Fruit fly (Drosophila melanogaster) whole organism, embryonic: ENCODE results near the gene mRpS2.

Source experiments
- Aef1 ChIP-seq: fragments of 200-800 bp; sonication (Bioruptor generic); IDR thresholded peaks from 3 replicates; pipeline ENCODE4 v1.3.6; 2022; ENCODE audit warnings: missing biosample characterization, missing genetic modification characterization
- Antp ChIP-seq: fragments of 200-800 bp; sonication (Bioruptor generic); optimal IDR thresholded peaks from 3 replicates; lab custom pipeline; 2016; ENCODE audit warnings: missing biosample characterization, missing genetic modification characterization
- BEAF-32 ChIP-seq: fragments of 200-800 bp; sonication (Bioruptor generic); optimal IDR thresholded peaks from 3 replicates; lab custom pipeline; 2017; ENCODE audit warnings: missing biosample characterization, missing genetic modification characterization, mild to moderate bottlenecking, moderate library complexity, missing genetic modification reagents
- CG1024 ChIP-seq: fragments of 200-800 bp; sonication (Bioruptor generic); IDR thresholded peaks from 2 replicates; pipeline ENCODE4 v1.3.6; 2022; ENCODE audit warnings: missing biosample characterization, missing genetic modification characterization
- CG10267 ChIP-seq: fragments of 200-800 bp; sonication (Bioruptor generic); optimal IDR thresholded peaks from 2 replicates; lab custom pipeline; 2018; ENCODE audit warnings: missing biosample characterization, mild to moderate bottlenecking, missing genetic modification characterization, moderate library complexity
- CG10431 ChIP-seq: fragments of 200-800 bp; sonication (Bioruptor generic); optimal IDR thresholded peaks from 3 replicates; lab custom pipeline; 2018; ENCODE audit warnings: missing biosample characterization, mild to moderate bottlenecking, missing genetic modification characterization
- CG11560 ChIP-seq: fragments of 200-800 bp; sonication (Bioruptor generic); IDR thresholded peaks from 3 replicates; pipeline ENCODE4 v1.3.6; 2022; ENCODE audit warnings: missing biosample characterization, missing genetic modification characterization
- CG13123 ChIP-seq: fragments of 200-800 bp; sonication (Bioruptor generic); optimal IDR thresholded peaks from 2 replicates; lab custom pipeline; 2016; ENCODE audit warnings: missing biosample characterization, missing genetic modification characterization
- CG15269 ChIP-seq: fragments of 200-800 bp; sonication (Bioruptor generic); optimal IDR thresholded peaks from 2 replicates; lab custom pipeline; 2018; ENCODE audit warnings: missing biosample characterization, mild to moderate bottlenecking, missing genetic modification characterization, moderate library complexity
- CG1529 ChIP-seq: fragments of 200-800 bp; sonication (Bioruptor generic); optimal IDR thresholded peaks from 3 replicates; lab custom pipeline; 2018; ENCODE audit warnings: missing biosample characterization, missing genetic modification characterization
- CG15479 ChIP-seq: fragments of 200-800 bp; sonication (Bioruptor generic); optimal IDR thresholded peaks from 3 replicates; lab custom pipeline; 2019; ENCODE audit warnings: missing biosample characterization, mild to moderate bottlenecking, missing genetic modification characterization, moderate library complexity
- CG17361 ChIP-seq: fragments of 200-800 bp; sonication (Bioruptor generic); IDR thresholded peaks from 3 replicates; pipeline ENCODE4 v1.3.6; 2022; ENCODE audit warnings: missing biosample characterization, missing genetic modification characterization
- CG17802 ChIP-seq: fragments of 200-800 bp; sonication (Bioruptor generic); optimal IDR thresholded peaks from 2 replicates; lab custom pipeline; 2018; ENCODE audit warnings: missing biosample characterization, mild to moderate bottlenecking, missing genetic modification characterization, moderate library complexity
- CG2875 ChIP-seq: fragments of 200-800 bp; sonication (Bioruptor generic); optimal IDR thresholded peaks from 2 replicates; lab custom pipeline; 2017; ENCODE audit warnings: missing biosample characterization, mild to moderate bottlenecking, missing genetic modification characterization, missing genetic modification reagents
- CG30431 ChIP-seq: fragments of 200-800 bp; sonication (Bioruptor generic); optimal IDR thresholded peaks from 2 replicates; lab custom pipeline; 2017; ENCODE audit warnings: missing biosample characterization, missing genetic modification characterization
- CG31365 ChIP-seq: fragments of 200-800 bp; sonication (Bioruptor generic); optimal IDR thresholded peaks from 2 replicates; lab custom pipeline; 2018; ENCODE audit warnings: missing biosample characterization, mild to moderate bottlenecking, missing genetic modification characterization
- CG3838 ChIP-seq: fragments of 200-800 bp; sonication (Bioruptor generic); optimal IDR thresholded peaks from 3 replicates; lab custom pipeline; 2016; ENCODE audit warnings: missing biosample characterization, missing genetic modification characterization
- CG4854 ChIP-seq: fragments of 200-800 bp; sonication (Bioruptor generic); optimal IDR thresholded peaks from 2 replicates; lab custom pipeline; 2016; ENCODE audit warnings: missing biosample characterization, missing genetic modification characterization, inconsistent platforms
- CG6654 ChIP-seq: fragments of 200-800 bp; sonication (Bioruptor generic); optimal IDR thresholded peaks from 2 replicates; lab custom pipeline; 2017; ENCODE audit warnings: missing biosample characterization, mild to moderate bottlenecking, missing genetic modification characterization
- CG6689 ChIP-seq: fragments of 200-800 bp; sonication (Bioruptor generic); IDR thresholded peaks from 2 replicates; pipeline ENCODE4 v1.3.6; 2022; ENCODE audit warnings: missing biosample characterization, missing genetic modification characterization
- CG6791 ChIP-seq: fragments of 200-800 bp; sonication (Bioruptor generic); IDR thresholded peaks from 3 replicates; pipeline ENCODE4 v1.3.6; 2022; ENCODE audit warnings: missing biosample characterization, missing genetic modification characterization; ENCODE audit not compliant: partially characterized antibody
- CG7745 ChIP-seq: fragments of 200-800 bp; sonication (Bioruptor generic); optimal IDR thresholded peaks from 2 replicates; lab custom pipeline; 2018; ENCODE audit warnings: missing biosample characterization, mild to moderate bottlenecking, missing genetic modification characterization, moderate library complexity
- CG7786 ChIP-seq: fragments of 200-800 bp; sonication (Bioruptor generic); optimal IDR thresholded peaks from 2 replicates; lab custom pipeline; 2016; ENCODE audit warnings: missing biosample characterization, missing genetic modification characterization
- CG9727 ChIP-seq: fragments of 200-800 bp; sonication (Bioruptor generic); optimal IDR thresholded peaks from 3 replicates; lab custom pipeline; 2017; ENCODE audit warnings: missing biosample characterization, mild to moderate bottlenecking, missing genetic modification characterization
- CG9797 ChIP-seq: fragments of 200-800 bp; sonication (Bioruptor generic); optimal IDR thresholded peaks from 3 replicates; lab custom pipeline; 2018; ENCODE audit warnings: missing biosample characterization, mild to moderate bottlenecking, missing genetic modification characterization
- CHES-1-like ChIP-seq: fragments of 200-800 bp; sonication (Bioruptor generic); optimal IDR thresholded peaks from 2 replicates; lab custom pipeline; 2016; ENCODE audit warnings: missing biosample characterization, missing genetic modification characterization
- Camta ChIP-seq: fragments of 200-800 bp; sonication (Bioruptor generic); optimal IDR thresholded peaks from 2 replicates; lab custom pipeline; 2016; ENCODE audit warnings: missing biosample characterization, missing genetic modification characterization
- Dek ChIP-seq: fragments of 200-800 bp; sonication (Bioruptor generic); optimal IDR thresholded peaks from 3 replicates; lab custom pipeline; 2019; ENCODE audit warnings: missing biosample characterization, mild to moderate bottlenecking, missing genetic modification characterization, moderate library complexity
- Elba2 ChIP-seq: fragments of 200-800 bp; sonication (Bioruptor generic); optimal IDR thresholded peaks from 3 replicates; lab custom pipeline; 2016; ENCODE audit warnings: missing biosample characterization, missing genetic modification characterization
- HLH3B ChIP-seq: fragments of 200-800 bp; sonication (Bioruptor generic); IDR thresholded peaks from 2 replicates; pipeline ENCODE4 v1.3.6; 2022; ENCODE audit warnings: missing biosample characterization, missing genetic modification characterization
- Hr51 ChIP-seq, 2 experiments: fragments of 200-800 bp; sonication (Bioruptor generic); optimal IDR thresholded peaks; 2 replicates in 1 of 2; 3 replicates in 1 of 2; lab custom pipeline; 2016 to 2018; ENCODE audit warnings: missing biosample characterization in 2 of 2, missing genetic modification characterization in 2 of 2, mild to moderate bottlenecking in 1 of 2, moderate library complexity in 1 of 2
- Hr78 ChIP-seq, 2 experiments: fragments of 200-800 bp in 1 of 2; fragments of >200 bp in 1 of 2; sonication (Bioruptor generic) in 1 of 2; optimal IDR thresholded peaks; 2 replicates each; lab custom pipeline; 2017 to 2019; ENCODE audit warnings: missing biosample characterization in 2 of 2, missing genetic modification characterization in 2 of 2, mild to moderate bottlenecking in 1 of 2, moderate library complexity in 1 of 2
- Lhr ChIP-seq: fragments of 200-800 bp; sonication (Bioruptor generic); optimal IDR thresholded peaks from 3 replicates; lab custom pipeline; 2017; ENCODE audit warnings: mild to moderate bottlenecking, missing biosample characterization, missing genetic modification reagents, missing genetic modification characterization
- Mad ChIP-seq: fragments of 200-800 bp; sonication (Bioruptor generic); optimal IDR thresholded peaks from 2 replicates; lab custom pipeline; 2016; ENCODE audit warnings: missing biosample characterization, missing genetic modification characterization
- Max ChIP-seq: fragments of 200-800 bp; sonication (Bioruptor generic); optimal IDR thresholded peaks from 2 replicates; lab custom pipeline; 2016; ENCODE audit warnings: missing biosample characterization, mild to moderate bottlenecking, missing genetic modification characterization
- Nf-YA ChIP-seq: fragments of 200-800 bp; sonication (Bioruptor generic); IDR thresholded peaks from 2 replicates; pipeline ENCODE4 v1.3.6; 2022; ENCODE audit warnings: missing biosample characterization, missing genetic modification characterization
- bcd ChIP-seq: fragments of 200-800 bp; sonication (Bioruptor generic); optimal IDR thresholded peaks from 2 replicates; lab custom pipeline; 2017; ENCODE audit warnings: missing biosample characterization, mild to moderate bottlenecking, missing genetic modification characterization
- bigmax ChIP-seq: fragments of 200-800 bp; sonication (Bioruptor generic); optimal IDR thresholded peaks from 2 replicates; lab custom pipeline; 2018; ENCODE audit warnings: missing biosample characterization, mild to moderate bottlenecking, missing genetic modification characterization
- eve ChIP-seq, 2 experiments: fragments of >200 bp; optimal IDR thresholded peaks; 2 replicates each; lab custom pipeline; 2017; ENCODE audit warnings: missing biosample characterization in 2 of 2, missing genetic modification characterization in 2 of 2
- h ChIP-seq: fragments of >200 bp; optimal IDR thresholded peaks from 2 replicates; lab custom pipeline; 2017
- hb ChIP-seq: fragments of 200-800 bp; sonication (Bioruptor generic); IDR thresholded peaks from 3 replicates; pipeline ENCODE4 v1.3.6; 2022; ENCODE audit warnings: missing biosample characterization, missing genetic modification characterization; ENCODE audit not compliant: partially characterized antibody
- ken ChIP-seq: fragments of 200-800 bp; sonication (Bioruptor generic); IDR thresholded peaks from 3 replicates; pipeline ENCODE4 v1.3.6; 2022; ENCODE audit warnings: missing biosample characterization, missing genetic modification characterization
- kni ChIP-seq: fragments of 200-800 bp; sonication (Bioruptor generic); optimal IDR thresholded peaks from 3 replicates; lab custom pipeline; 2017; ENCODE audit warnings: mild to moderate bottlenecking, missing biosample characterization, missing genetic modification reagents, missing genetic modification characterization
- lilli ChIP-seq: fragments of 200-800 bp; sonication (Bioruptor generic); optimal IDR thresholded peaks from 3 replicates; lab custom pipeline; 2016; ENCODE audit warnings: missing biosample characterization, missing genetic modification characterization
- mld ChIP-seq: fragments of 200-800 bp; sonication (Bioruptor generic); IDR thresholded peaks from 3 replicates; pipeline ENCODE4 v1.3.6; 2022; ENCODE audit warnings: missing biosample characterization, missing genetic modification characterization; ENCODE audit not compliant: partially characterized antibody
- psq ChIP-seq: fragments of 200-800 bp; sonication (Bioruptor generic); optimal IDR thresholded peaks from 2 replicates; lab custom pipeline; 2017; ENCODE audit warnings: missing biosample characterization, missing genetic modification characterization
- sens-2 ChIP-seq: fragments of 200-800 bp; sonication (Bioruptor generic); IDR thresholded peaks from 2 replicates; pipeline ENCODE4 v1.3.6; 2022; ENCODE audit warnings: missing biosample characterization, missing genetic modification characterization
- slbo ChIP-seq: fragments of 200-800 bp; sonication (Bioruptor generic); IDR thresholded peaks from 2 replicates; pipeline ENCODE4 v1.3.6; 2022; ENCODE audit warnings: missing biosample characterization, missing genetic modification characterization
- slou ChIP-seq: fragments of 200-800 bp; sonication (Bioruptor generic); optimal IDR thresholded peaks from 3 replicates; lab custom pipeline; 2016; ENCODE audit warnings: missing biosample characterization, missing genetic modification characterization
- yki ChIP-seq: fragments of >200 bp; optimal IDR thresholded peaks from 3 replicates; lab custom pipeline; 2018

mRpS2 gene

DNA sequence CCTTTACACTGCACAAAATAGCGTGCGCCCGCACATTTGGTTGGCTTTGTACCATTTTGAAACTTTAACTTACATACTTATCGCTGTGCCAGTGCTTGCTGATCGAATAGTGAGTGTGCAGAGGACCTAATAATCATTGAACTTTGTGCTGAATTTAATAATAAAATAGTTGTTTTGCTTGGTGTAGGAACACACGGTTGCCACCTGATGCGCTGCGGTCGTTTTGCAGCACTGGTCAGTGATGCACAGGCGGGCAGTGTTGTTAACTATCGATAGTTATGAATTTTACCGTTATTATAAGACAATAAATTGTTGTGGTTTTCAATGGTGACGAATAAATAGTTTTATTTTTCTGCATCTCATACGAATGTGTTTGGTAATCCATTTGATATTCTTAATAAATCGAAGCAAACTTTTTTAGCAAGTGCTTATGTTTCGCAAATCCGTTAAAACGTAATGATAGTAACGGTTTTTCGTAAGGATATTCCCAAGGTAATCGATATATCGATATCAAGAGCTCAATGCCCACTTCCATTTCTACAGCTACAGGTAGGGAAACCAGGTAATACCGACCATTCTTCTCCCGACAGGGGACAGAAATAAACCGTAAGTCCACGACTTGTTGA is 12.3 kb downstream of the mRpS2 start, which contains the start of the genes tank and CG12194 (continued):
- peak; percentile 85 for TF ChIP-seq Elba2 (GFP tag; lab: Kevin White, UChicago)
- TF ChIP-seq sens-2 = peak; percentile 99
- TF ChIP-seq BEAF-32 (GFP tag; lab: Kevin White, UChicago) = peak; percentile 91
- peak; percentile 79 for TF ChIP-seq CG10431 (GFP tag; lab: Kevin White, UChicago)
- peak; percentile 99 for TF ChIP-seq CG4854 (GFP tag; lab: Kevin White, UChicago)
- TF ChIP-seq CG30431 (GFP tag; lab: Kevin White, UChicago) = peak; percentile 100
- peak; percentile 99 for TF ChIP-seq Hr51 (GFP tag; optimal IDR thresholded peaks at IDR 0.05; lab: Kevin White, UChicago)
- peak; percentile 98 for TF ChIP-seq Max
- TF ChIP-seq CG9727 (GFP tag; lab: Kevin White, UChicago) = peak; percentile 99
- peak; percentile 99 for TF ChIP-seq Aef1 (GFP tag; lab: Robert Waterston, UW)
- TF ChIP-seq psq = peak; percentile 95
- peak; percentile 99 for TF ChIP-seq Antp
- TF ChIP-seq lilli = peak; percentile 99
- TF ChIP-seq CG7786 (GFP tag; lab: Kevin White, UChicago) = peak; percentile 99
- peak; percentile 99 for TF ChIP-seq HLH3B
- TF ChIP-seq CG6689 = peak; percentile 99
- peak; percentile 94 for TF ChIP-seq CG6654 (GFP tag; lab: Kevin White, UChicago)
- TF ChIP-seq Camta (GFP tag; lab: Kevin White, UChicago) = peak; percentile 99
- no peak for TF ChIP-seq eve (GFP tag; optimal IDR thresholded peaks at IDR 0.05; lab: Kevin White, UChicago)
- peak; percentile 99 for TF ChIP-seq CG2875 (GFP tag; lab: Kevin White, UChicago)
- TF ChIP-seq CG13123 (GFP tag; lab: Kevin White, UChicago) = peak; percentile 98
- peak in 1 of 2 experiments; percentile 86 for TF ChIP-seq Hr78 (GFP tag; optimal IDR thresholded peaks at IDR 0.05; lab: Kevin White, UChicago)
- peak; percentile 93 for TF ChIP-seq CG11560
- TF ChIP-seq CG1024 = peak; percentile 98
- TF ChIP-seq CG31365 (tag; lab: Kevin White, UChicago) = peak; percentile 91
- peak; percentile 95 for TF ChIP-seq CG17802
- peak; percentile 31 for TF ChIP-seq kni (GFP tag; lab: Kevin White, UChicago)
- TF ChIP-seq Dek (tag; lab: Kevin White, UChicago) = peak; percentile 97
- peak; percentile 73 for TF ChIP-seq CG9797 (GFP tag; lab: Kevin White, UChicago)
- peak; percentile 97 for TF ChIP-seq CG3838 (GFP tag; lab: Kevin White, UChicago)
- peak; percentile 73 for TF ChIP-seq CG6791 (GFP tag; lab: Robert Waterston, UW)
- no peak for TF ChIP-seq h (lab: Kevin White, UChicago)
- 0 out of 3 replicates have a peak, but pooled peaks have one; percentile 38 for TF ChIP-seq mld
- peak; percentile 99 for TF ChIP-seq bcd (GFP tag; lab: Kevin White, UChicago)
- peak; percentile 98 for TF ChIP-seq CG15269 (tag; lab: Kevin White, UChicago)
- peak; percentile 99 for TF ChIP-seq slbo (GFP tag; lab: Robert Waterston, UW)
- TF ChIP-seq CHES-1-like (GFP tag; lab: Kevin White, UChicago) = peak; percentile 99
- TF ChIP-seq yki (lab: Kevin White, UChicago) = no peak
- TF ChIP-seq Nf-YA (GFP tag; lab: Robert Waterston, UW) = peak; percentile 99
- peak; percentile 74 for TF ChIP-seq CG7745 (tag; lab: Kevin White, UChicago)
- TF ChIP-seq slou (GFP tag; lab: Kevin White, UChicago) = peak; percentile 99
- peak; percentile 96 for TF ChIP-seq CG10267 (tag; lab: Kevin White, UChicago)
- peak; percentile 99 for TF ChIP-seq Mad
- peak; percentile 98 for TF ChIP-seq CG1529
- peak; percentile 99 for TF ChIP-seq ken
- TF ChIP-seq bigmax = peak; percentile 82
- TF ChIP-seq CG15479 (GFP tag; lab: Kevin White, UChicago) = peak; percentile 26
- peak; percentile 97 for TF ChIP-seq Lhr
- TF ChIP-seq hb (GFP tag; lab: Robert Waterston, UW) = peak; percentile 29; the same call in 1 of the 3 replicates
- peak; percentile 98 for TF ChIP-seq CG17361
